Fruit fly (Drosophila melanogaster): Measurements from ENCODE around the gene CG32985.

- no peak for TF ChIP-seq CG1620 (GFP tag; optimal IDR thresholded peaks at IDR 0.05)
- no peak for TF ChIP-seq Hr96 (GFP tag; optimal IDR thresholded peaks at IDR 0.05)
- no peak for TF ChIP-seq tj (GFP tag; optimal IDR thresholded peaks at IDR 0.05)
- no peak for TF ChIP-seq bab1 (GFP tag; optimal IDR thresholded peaks at IDR 0.05)
- TF ChIP-seq toe (GFP tag; optimal IDR thresholded peaks at IDR 0.05), result no peak
- no peak for TF ChIP-seq CG5204 (GFP tag; optimal IDR thresholded peaks at IDR 0.05)
Measured at dm6 chr2L:8956336-8956726, 6.0 kb upstream of the CG32985 start.

Data from whole organism, adult.